Worm (Caenorhabditis elegans) whole organism, early embryonic: Measurements from ENCODE around the gene R12B2.8.

ENCODE experiments used
- B0310.2 ChIP-seq: sonication (generic microtip); optimal IDR thresholded peaks from 2 replicates; lab custom pipeline; 2016; ENCODE audit warnings: mild to moderate bottlenecking, missing genetic modification characterization, missing compliant biosample characterization
- F13C5.2 ChIP-seq: sonication (generic microtip); optimal IDR thresholded peaks from 2 replicates; lab custom pipeline; 2017; ENCODE audit warnings: mild to moderate bottlenecking, missing genetic modification characterization, inconsistent platforms, missing compliant biosample characterization
- aly-1 ChIP-seq: sonication (generic microtip); optimal IDR thresholded peaks from 2 replicates; lab custom pipeline; 2016; ENCODE audit warnings: missing genetic modification characterization, missing compliant biosample characterization
- ama-1 ChIP-seq: fragments of 150-350 bp; optimal IDR thresholded peaks from 2 replicates; lab custom pipeline; 2014
- ceh-13 ChIP-seq: fragments of 200-800 bp; sonication (Bioruptor generic); optimal IDR thresholded peaks from 2 replicates; lab custom pipeline; 2018; ENCODE audit warnings: mild to moderate bottlenecking, missing genetic modification characterization, missing compliant biosample characterization
- ceh-36 ChIP-seq: sonication (generic microtip); optimal IDR thresholded peaks from 2 replicates; lab custom pipeline; 2016; ENCODE audit warnings: missing genetic modification characterization, inconsistent platforms, missing compliant biosample characterization
- ets-7 ChIP-seq: sonication (generic microtip); optimal IDR thresholded peaks from 2 replicates; lab custom pipeline; 2016; ENCODE audit warnings: missing genotype, missing genetic modification characterization, missing compliant biosample characterization
- flt-1 ChIP-seq: fragments of 200-800 bp; sonication (Bioruptor generic); IDR thresholded peaks from 2 replicates; pipeline ENCODE4 v1.3.6; 2022; ENCODE audit warnings: missing genetic modification characterization, missing compliant biosample characterization
- hmbx-1 ChIP-seq: sonication (generic microtip); optimal IDR thresholded peaks from 2 replicates; lab custom pipeline; 2016; ENCODE audit warnings: mild to moderate bottlenecking, missing genetic modification characterization, missing compliant biosample characterization
- hmg-4 ChIP-seq: fragments of 200-800 bp; sonication (Bioruptor generic); optimal IDR thresholded peaks from 2 replicates; lab custom pipeline; 2018; ENCODE audit warnings: mild to moderate bottlenecking, missing genetic modification characterization, missing compliant biosample characterization
- hnd-1 ChIP-seq: sonication (generic microtip); optimal IDR thresholded peaks from 2 replicates; lab custom pipeline; 2016; ENCODE audit warnings: missing genetic modification characterization, missing compliant biosample characterization
- pes-1 ChIP-seq: fragments of 200-800 bp; sonication (Bioruptor generic); IDR thresholded peaks from 2 replicates; pipeline ENCODE4 v1.3.6; 2022; ENCODE audit warnings: missing genetic modification reagents, missing genetic modification characterization, missing compliant biosample characterization
- scrt-1 ChIP-seq: fragments of 200-800 bp; sonication (Bioruptor generic); IDR thresholded peaks from 2 replicates; pipeline ENCODE4 v1.3.6; 2022; ENCODE audit warnings: missing genetic modification characterization, missing compliant biosample characterization
- sea-1 ChIP-seq: fragments of 200-800 bp; sonication (Bioruptor generic); conservative IDR thresholded peaks from 2 replicates; pipeline ENCODE4 v1.3.6; 2022; ENCODE audit warnings: missing genetic modification characterization, missing compliant biosample characterization
- tbx-11 ChIP-seq: fragments of 200-800 bp; sonication (Bioruptor generic); IDR thresholded peaks from 2 replicates; pipeline ENCODE4 v1.3.6; 2022; ENCODE audit warnings: missing genetic modification characterization, missing compliant biosample characterization
- tbx-37 ChIP-seq: fragments of 200-800 bp; sonication (Bioruptor generic); conservative IDR thresholded peaks from 2 replicates; pipeline ENCODE4 v1.3.6; 2022; ENCODE audit warnings: missing genetic modification reagents, missing genetic modification characterization, missing compliant biosample characterization
- tra-4 ChIP-seq: sonication (generic microtip); optimal IDR thresholded peaks from 2 replicates; lab custom pipeline; 2017; ENCODE audit warnings: missing genetic modification characterization, missing compliant biosample characterization

Gene R12B2.8

ce11 chrIII:5876140-5876675 is 52.5 kb downstream of the R12B2.8 start, which contains the start of gene aldo-2:
Gene aldo-2, minus strand, starts transcription at chrIII:5876625.
- TF ChIP-seq scrt-1 (GFP tag; lab: Robert Waterston, UW) (no peak), tbx-37 (GFP tag; lab: Robert Waterston, UW) (no peak), pes-1 (no peak), ceh-36 (tag; lab: Kevin White, UChicago) (no peak), hnd-1 (tag; lab: Kevin White, UChicago) (no peak), F13C5.2 (tag; lab: Kevin White, UChicago) (no peak), hmbx-1 (tag; lab: Kevin White, UChicago) (no peak), ama-1 (lab: Kevin White, UChicago) (no peak), B0310.2 (tag; lab: Kevin White, UChicago) (no peak), tbx-11 (GFP tag; lab: Robert Waterston, UW) (no peak), flt-1 (GFP tag; lab: Robert Waterston, UW) (no peak), sea-1 (GFP tag; lab: Robert Waterston, UW) (no peak), ets-7 (tag; lab: Kevin White, UChicago) (no peak), tra-4 (tag; lab: Kevin White, UChicago) (no peak), aly-1 (tag; lab: Kevin White, UChicago) (no peak), hmg-4 (GFP tag; lab: Kevin White, UChicago) (no peak), ceh-13 (GFP tag; lab: Kevin White, UChicago) (no peak)

ce11 chrIII:5876867-5877641 is 53.3 kb downstream of the R12B2.8 start:
- TF ChIP-seq F13C5.2 (tag; lab: Kevin White, UChicago) (no peak), aly-1 (tag; lab: Kevin White, UChicago) (no peak), ets-7 (tag; lab: Kevin White, UChicago) (no peak), ceh-13 (GFP tag; lab: Kevin White, UChicago) (no peak), scrt-1 (GFP tag; lab: Robert Waterston, UW) (no peak), tbx-37 (GFP tag; lab: Robert Waterston, UW) (no peak), hnd-1 (tag; lab: Kevin White, UChicago) (no peak), flt-1 (GFP tag; lab: Robert Waterston, UW) (no peak), hmbx-1 (tag; lab: Kevin White, UChicago) (no peak), pes-1 (no peak), B0310.2 (tag; lab: Kevin White, UChicago) (no peak), ama-1 (lab: Kevin White, UChicago) (no peak), tbx-11 (GFP tag; lab: Robert Waterston, UW) (no peak), hmg-4 (GFP tag; lab: Kevin White, UChicago) (no peak)

ce11 chrIII:5878215-5878614 is 54.5 kb downstream of the R12B2.8 start, which contains the start of the genes mig-21 and F01F1.2:
Gene mig-21, minus strand, starts transcription at chrIII:5878380.
Gene F01F1.2, plus strand, starts transcription at chrIII:5878554.
- TF ChIP-seq ets-7 (tag; lab: Kevin White, UChicago) (no peak), tra-4 (tag; lab: Kevin White, UChicago) (no peak), ama-1 (lab: Kevin White, UChicago) (no peak), scrt-1 (GFP tag; lab: Robert Waterston, UW) (no peak), pes-1 (no peak), hmbx-1 (tag; lab: Kevin White, UChicago) (no peak), B0310.2 (tag; lab: Kevin White, UChicago) (no peak), hnd-1 (tag; lab: Kevin White, UChicago) (no peak), aly-1 (tag; lab: Kevin White, UChicago) (no peak), ceh-36 (tag; lab: Kevin White, UChicago) (no peak), hmg-4 (GFP tag; lab: Kevin White, UChicago) (no peak)
